Worm (Caenorhabditis elegans) whole organism, late embryonic: ENCODE results near the gene nlp-18.

ENCODE experiments used
- C08G9.2 ChIP-seq: sonication (generic microtip); optimal IDR thresholded peaks from 2 replicates; lab custom pipeline; 2016; ENCODE audit warnings: mild to moderate bottlenecking, missing genetic modification characterization, moderate library complexity, missing compliant biosample characterization
- C38D4.7 ChIP-seq: fragments of 200-800 bp; sonication (Bioruptor generic); optimal IDR thresholded peaks from 2 replicates; lab custom pipeline; 2018; ENCODE audit warnings: mild to moderate bottlenecking, missing genetic modification characterization, moderate library complexity, missing compliant biosample characterization
- F13H6.1 ChIP-seq: sonication (generic microtip); optimal IDR thresholded peaks from 2 replicates; lab custom pipeline; 2016; ENCODE audit warnings: missing genetic modification characterization, missing compliant biosample characterization
- K02D7.2 ChIP-seq: sonication (generic microtip); optimal IDR thresholded peaks from 2 replicates; lab custom pipeline; 2017; ENCODE audit warnings: mild to moderate bottlenecking, missing genetic modification characterization, missing compliant biosample characterization
- K09A11.1 ChIP-seq: sonication (generic microtip); optimal IDR thresholded peaks from 2 replicates; lab custom pipeline; 2017; ENCODE audit warnings: antibody characterized with exemption, mild to moderate bottlenecking, missing genetic modification characterization, missing compliant biosample characterization; ENCODE audit not compliant: insufficient read depth
- T23F11.4 ChIP-seq: fragments of 200-800 bp; sonication (Bioruptor generic); optimal IDR thresholded peaks from 2 replicates; lab custom pipeline; 2018; ENCODE audit warnings: mild to moderate bottlenecking, missing genetic modification characterization, missing compliant biosample characterization
- Y22D7AL.16 ChIP-seq: sonication (generic microtip); optimal IDR thresholded peaks from 2 replicates; lab custom pipeline; 2016; ENCODE audit warnings: missing genetic modification characterization, missing compliant biosample characterization
- ceh-14 ChIP-seq: sonication (generic microtip); optimal IDR thresholded peaks from 2 replicates; lab custom pipeline; 2016; ENCODE audit warnings: missing genotype, missing genetic modification characterization, missing compliant biosample characterization
- ceh-19 ChIP-seq: fragments of 200-800 bp; sonication (Bioruptor generic); optimal IDR thresholded peaks from 2 replicates; lab custom pipeline; 2018; ENCODE audit warnings: mild to moderate bottlenecking, missing genetic modification characterization, missing compliant biosample characterization
- ceh-24 ChIP-seq: sonication (generic microtip); optimal IDR thresholded peaks from 2 replicates; lab custom pipeline; 2016; ENCODE audit warnings: mild to moderate bottlenecking, missing genetic modification characterization, missing compliant biosample characterization
- ceh-31 ChIP-seq: sonication (generic microtip); optimal IDR thresholded peaks from 2 replicates; lab custom pipeline; 2016; ENCODE audit warnings: missing genetic modification characterization, missing compliant biosample characterization
- ceh-45 ChIP-seq: fragments of 200-800 bp; sonication (Bioruptor generic); IDR thresholded peaks from 2 replicates; pipeline ENCODE4 v1.3.6; 2022; ENCODE audit warnings: missing genetic modification reagents, missing genetic modification characterization, missing compliant biosample characterization
- ceh-48 ChIP-seq: sonication (generic microtip); optimal IDR thresholded peaks from 2 replicates; lab custom pipeline; 2016; ENCODE audit warnings: missing genetic modification characterization, inconsistent platforms, missing compliant biosample characterization
- ceh-6 ChIP-seq: fragments of 200-800 bp; sonication (Bioruptor generic); optimal IDR thresholded peaks from 2 replicates; lab custom pipeline; 2018; ENCODE audit warnings: mild to moderate bottlenecking, missing genetic modification characterization, missing compliant biosample characterization
- che-1 ChIP-seq: sonication (generic microtip); optimal IDR thresholded peaks from 2 replicates; lab custom pipeline; 2016; ENCODE audit warnings: mild to moderate bottlenecking, missing genetic modification characterization, missing compliant biosample characterization
- dmd-4 ChIP-seq: sonication (generic microtip); optimal IDR thresholded peaks from 2 replicates; lab custom pipeline; 2016; ENCODE audit warnings: borderline replicate concordance, missing genetic modification characterization, missing compliant biosample characterization
- dve-1 ChIP-seq: sonication (generic microtip); optimal IDR thresholded peaks from 2 replicates; lab custom pipeline; 2017; ENCODE audit warnings: antibody characterized with exemption, mild to moderate bottlenecking, missing genetic modification characterization, missing compliant biosample characterization
- elt-2 ChIP-seq: sonication (generic microtip); optimal IDR thresholded peaks from 2 replicates; lab custom pipeline; 2016; ENCODE audit warnings: missing genetic modification reagents, missing genetic modification characterization, missing compliant biosample characterization
- ets-4 ChIP-seq: sonication (generic microtip); optimal IDR thresholded peaks from 2 replicates; lab custom pipeline; 2016; ENCODE audit warnings: missing genetic modification characterization, missing compliant biosample characterization
- eyg-1 ChIP-seq: sonication (generic microtip); optimal IDR thresholded peaks from 2 replicates; lab custom pipeline; 2016; ENCODE audit warnings: missing genotype, missing genetic modification characterization, missing compliant biosample characterization
- fkh-10 ChIP-seq: fragments of 150-350 bp; optimal IDR thresholded peaks from 2 replicates; lab custom pipeline; 2014; ENCODE audit warnings: missing biosample characterization, missing genetic modification reagents, missing genetic modification characterization
- fkh-6 ChIP-seq: sonication (generic microtip); optimal IDR thresholded peaks from 2 replicates; lab custom pipeline; 2016; ENCODE audit warnings: missing genetic modification characterization, missing compliant biosample characterization
- gmeb-2 ChIP-seq: sonication (generic microtip); optimal IDR thresholded peaks from 2 replicates; lab custom pipeline; 2016; ENCODE audit warnings: missing genetic modification characterization, inconsistent platforms, missing compliant biosample characterization
- hlh-30 ChIP-seq: sonication (generic microtip); optimal IDR thresholded peaks from 2 replicates; lab custom pipeline; 2017; ENCODE audit warnings: antibody characterized with exemption, missing genetic modification characterization, missing compliant biosample characterization; ENCODE audit not compliant: insufficient read depth
- hlh-6 ChIP-seq: sonication (generic microtip); optimal IDR thresholded peaks from 2 replicates; lab custom pipeline; 2016; ENCODE audit warnings: missing genotype, missing genetic modification characterization, missing compliant biosample characterization
- lim-6 ChIP-seq: sonication (generic microtip); optimal IDR thresholded peaks from 2 replicates; lab custom pipeline; 2016; ENCODE audit warnings: missing genetic modification characterization, missing compliant biosample characterization
- madf-2 ChIP-seq: sonication (generic microtip); optimal IDR thresholded peaks from 2 replicates; lab custom pipeline; 2017; ENCODE audit warnings: missing genetic modification characterization, missing compliant biosample characterization
- nfya-1 ChIP-seq: sonication (generic microtip); optimal IDR thresholded peaks from 2 replicates; lab custom pipeline; 2017; ENCODE audit warnings: missing genetic modification characterization, mild to moderate bottlenecking, missing compliant biosample characterization, antibody characterized with exemption, moderate library complexity
- odd-2 ChIP-seq: sonication (generic microtip); optimal IDR thresholded peaks from 2 replicates; lab custom pipeline; 2017; ENCODE audit warnings: antibody characterized with exemption, mild to moderate bottlenecking, missing genetic modification characterization, missing compliant biosample characterization
- pag-3 ChIP-seq: sonication (generic microtip); optimal IDR thresholded peaks from 2 replicates; lab custom pipeline; 2016; ENCODE audit warnings: missing compliant biosample characterization, missing genetic modification characterization, borderline replicate concordance
- pat-9 ChIP-seq: fragments of 200-800 bp; sonication (Bioruptor generic); optimal IDR thresholded peaks from 2 replicates; lab custom pipeline; 2018; ENCODE audit warnings: mild to moderate bottlenecking, missing genetic modification characterization, moderate library complexity, missing compliant biosample characterization
- pha-2 ChIP-seq: sonication (generic microtip); optimal IDR thresholded peaks from 2 replicates; lab custom pipeline; 2017; ENCODE audit warnings: mild to moderate bottlenecking, missing genetic modification characterization, missing compliant biosample characterization
- pha-4 ChIP-seq: fragments of 150-350 bp; optimal IDR thresholded peaks from 2 replicates; lab custom pipeline; 2018; ENCODE audit warnings: missing biosample characterization, missing genetic modification reagents, missing genetic modification characterization
- pqm-1 ChIP-seq: sonication (generic microtip); optimal IDR thresholded peaks from 2 replicates; lab custom pipeline; 2016; ENCODE audit warnings: missing genetic modification characterization, missing compliant biosample characterization
- pros-1 ChIP-seq: fragments of 150-350 bp; optimal IDR thresholded peaks from 2 replicates; lab custom pipeline; 2014; ENCODE audit warnings: missing biosample characterization, missing genetic modification reagents, missing genetic modification characterization
- ref-2 ChIP-seq: sonication (generic microtip); optimal IDR thresholded peaks from 2 replicates; lab custom pipeline; 2016; ENCODE audit warnings: missing genetic modification characterization, missing compliant biosample characterization
- rnt-1 ChIP-seq: sonication (generic microtip); optimal IDR thresholded peaks from 2 replicates; lab custom pipeline; 2016; ENCODE audit warnings: missing genetic modification characterization, missing compliant biosample characterization
- sdc-2 ChIP-seq: sonication (generic microtip); optimal IDR thresholded peaks from 2 replicates; lab custom pipeline; 2016; ENCODE audit warnings: missing genotype, missing genetic modification characterization, missing compliant biosample characterization
- sox-2 ChIP-seq: fragments of 200-800 bp; sonication (Bioruptor generic); IDR thresholded peaks from 2 replicates; pipeline ENCODE4 v1.3.6; 2022; ENCODE audit warnings: missing genetic modification reagents, missing genetic modification characterization, missing compliant biosample characterization
- syd-9 ChIP-seq: sonication (generic microtip); optimal IDR thresholded peaks from 2 replicates; lab custom pipeline; 2016; ENCODE audit warnings: mild to moderate bottlenecking, missing genetic modification characterization, moderate library complexity, missing compliant biosample characterization
- tbx-2 ChIP-seq: sonication (generic microtip); optimal IDR thresholded peaks from 2 replicates; lab custom pipeline; 2016; ENCODE audit warnings: missing genetic modification characterization, missing compliant biosample characterization
- ttx-3 ChIP-seq: sonication (generic microtip); optimal IDR thresholded peaks from 2 replicates; lab custom pipeline; 2016; ENCODE audit warnings: missing genetic modification reagents, missing genetic modification characterization, missing compliant biosample characterization
- unc-3 ChIP-seq, 2 experiments: fragments of 200-800 bp in 1 of 2; sonication (Bioruptor generic) in 1 of 2; sonication (generic microtip) in 1 of 2; conservative IDR thresholded peaks in 1 of 2; optimal IDR thresholded peaks in 1 of 2; 2 replicates each; pipeline versions ENCODE4 v1.3.6 to Lab custom; 2016 to 2022; ENCODE audit warnings: missing compliant biosample characterization in 2 of 2, missing genetic modification characterization in 2 of 2, missing genetic modification reagents in 1 of 2
- unc-42 ChIP-seq: sonication (generic microtip); optimal IDR thresholded peaks from 2 replicates; lab custom pipeline; 2016; ENCODE audit warnings: missing genotype, missing genetic modification characterization, missing compliant biosample characterization
- unc-86 ChIP-seq: sonication (generic microtip); optimal IDR thresholded peaks from 2 replicates; lab custom pipeline; 2016; ENCODE audit warnings: missing genetic modification characterization, missing compliant biosample characterization

Gene nlp-18

ce11 chrII:11043546-11044192, 13.5 kb upstream of the nlp-18 start:
- TF ChIP-seq syd-9 (tag; lab: Kevin White, UChicago) (no peak), ceh-24 (tag; lab: Kevin White, UChicago) (no peak), ref-2 (tag; lab: Kevin White, UChicago) (no peak), hlh-6 (tag; lab: Kevin White, UChicago) (no peak), nfya-1 (no peak), fkh-6 (tag; lab: Kevin White, UChicago) (no peak), ceh-19 (GFP tag; lab: Kevin White, UChicago) (no peak), F13H6.1 (tag; lab: Kevin White, UChicago) (no peak), ceh-14 (no peak), unc-86 (tag; lab: Kevin White, UChicago) (no peak), ttx-3 (tag; lab: Kevin White, UChicago) (no peak), dmd-4 (tag; lab: Kevin White, UChicago) (no peak), C38D4.7 (GFP tag; lab: Kevin White, UChicago) (no peak), pat-9 (no peak), odd-2 (tag; lab: Kevin White, UChicago) (no peak), pag-3 (tag; lab: Kevin White, UChicago) (no peak), madf-2 (tag; lab: Kevin White, UChicago) (no peak), eyg-1 (tag; lab: Kevin White, UChicago) (no peak)

- TF ChIP-seq tbx-2 (tag; lab: Kevin White, UChicago) = peak; percentile 81
- no peak for TF ChIP-seq che-1 (tag; lab: Kevin White, UChicago)
- peak; percentile 36 for TF ChIP-seq ceh-6
- peak; percentile 5 for TF ChIP-seq C08G9.2 (tag; lab: Kevin White, UChicago)
- peak; percentile 75 for TF ChIP-seq syd-9 (tag; lab: Kevin White, UChicago)
- peak; percentile 47 for TF ChIP-seq pqm-1
- no peak for TF ChIP-seq T23F11.4
- no peak for TF ChIP-seq gmeb-2 (tag; lab: Kevin White, UChicago)
- peak; percentile 83 for TF ChIP-seq nfya-1
- peak; percentile 36 for TF ChIP-seq hlh-6 (tag; lab: Kevin White, UChicago)
- TF ChIP-seq unc-42 (tag; lab: Kevin White, UChicago) = peak; percentile 80
- TF ChIP-seq madf-2 (tag; lab: Kevin White, UChicago) = no peak
- TF ChIP-seq dve-1 (tag; lab: Kevin White, UChicago) = no peak
- peak; percentile 19 for TF ChIP-seq pha-2 (tag; lab: Kevin White, UChicago)
- TF ChIP-seq hlh-30 (tag; lab: Kevin White, UChicago) = peak; percentile 39
- TF ChIP-seq pat-9 = peak; percentile 36
- peak; percentile 44 for TF ChIP-seq K02D7.2 (tag; lab: Kevin White, UChicago)
- TF ChIP-seq ceh-14 = peak; percentile 74
- TF ChIP-seq pha-4 (tag; lab: Kevin White, UChicago) = no peak
- no peak for TF ChIP-seq sox-2 (GFP tag; lab: Robert Waterston, UW)
- TF ChIP-seq K09A11.1 = peak; percentile 63
- peak; percentile 55 for TF ChIP-seq ets-4 (tag; lab: Kevin White, UChicago)
- TF ChIP-seq ceh-45 (GFP tag; lab: Robert Waterston, UW) = 0 out of 2 replicates have a peak, but pooled peaks have one; percentile 16
- TF ChIP-seq pros-1 (tag; lab: Kevin White, UChicago) = peak; percentile 88
- no peak for TF ChIP-seq Y22D7AL.16 (tag; lab: Kevin White, UChicago)
- peak; percentile 91 for TF ChIP-seq ref-2 (tag; lab: Kevin White, UChicago)
- TF ChIP-seq elt-2 (tag; lab: Kevin White, UChicago) = peak; percentile 73
- peak; percentile 42 for TF ChIP-seq rnt-1
- peak; percentile 2 for TF ChIP-seq dmd-4 (tag; lab: Kevin White, UChicago)
- TF ChIP-seq ceh-31 (tag; lab: Kevin White, UChicago) = peak; percentile 86
- TF ChIP-seq ttx-3 (tag; lab: Kevin White, UChicago) = no peak
- TF ChIP-seq unc-86 (tag; lab: Kevin White, UChicago) = peak; percentile 1
- TF ChIP-seq ceh-24 (tag; lab: Kevin White, UChicago) = no peak
- peak; percentile 51 for TF ChIP-seq fkh-10 (GFP tag; lab: Kevin White, UChicago)
- peak; percentile 8 for TF ChIP-seq eyg-1 (tag; lab: Kevin White, UChicago)
- TF ChIP-seq sdc-2 = peak; percentile 48
- no peak for TF ChIP-seq unc-3 (GFP tag; conservative IDR thresholded peaks at IDR 0.05; lab: Robert Waterston, UW)
- TF ChIP-seq unc-3 (tag; optimal IDR thresholded peaks at IDR 0.05; lab: Kevin White, UChicago) = peak; percentile 15
- peak; percentile 88 for TF ChIP-seq ceh-48
- TF ChIP-seq F13H6.1 (tag; lab: Kevin White, UChicago) = no peak
- peak; percentile 41 for TF ChIP-seq fkh-6 (tag; lab: Kevin White, UChicago)
- no peak for TF ChIP-seq lim-6 (tag; lab: Kevin White, UChicago)
These were observed 12.7 kb upstream of the nlp-18 start for ce11 chrII:11042878-11043331.
